Fruit fly (Drosophila melanogaster) whole organism: ENCODE data around the gene CG1847.

ENCODE experiments used
- CG8478 ChIP-seq: fragments of >200 bp; optimal IDR thresholded peaks from 2 replicates; lab custom pipeline; 2018; ENCODE audit warnings: inconsistent platforms
- Dll ChIP-seq: fragments of >200 bp; optimal IDR thresholded peaks from 2 replicates; lab custom pipeline; 2017
- EcR ChIP-seq, 2 experiments: fragments of >200 bp; optimal IDR thresholded peaks; 2 replicates each; lab custom pipeline; 2017; ENCODE audit warnings: missing biosample characterization in 2 of 2, missing genetic modification characterization in 2 of 2, missing genetic modification reagents in 2 of 2
- pan ChIP-seq: fragments of >200 bp; optimal IDR thresholded peaks from 2 replicates; lab custom pipeline; 2017
- psq ChIP-seq: fragments of >200 bp; optimal IDR thresholded peaks from 2 replicates; lab custom pipeline; 2017
- usp ChIP-seq: fragments of >200 bp; optimal IDR thresholded peaks from 2 replicates; lab custom pipeline; 2017; ENCODE audit warnings: missing biosample characterization, missing genetic modification characterization, mixed read lengths

Gene CG1847

dm6 chrX:11905144-11905543 is 36.2 kb downstream of the CG1847 start, which contains the start of gene Upf1:
Upf1 (minus strand) TSS chrX:11905371.
- TF ChIP-seq EcR (GFP tag; optimal IDR thresholded peaks at IDR 0.05; lab: Kevin White, UChicago), result no peak
- no peak for TF ChIP-seq psq
- TF ChIP-seq Dll, result no peak
- no peak for TF ChIP-seq pan
- no peak for TF ChIP-seq CG8478 (lab: Kevin White, UChicago)
- no peak for TF ChIP-seq usp (GFP tag; lab: Kevin White, UChicago)

DNA sequence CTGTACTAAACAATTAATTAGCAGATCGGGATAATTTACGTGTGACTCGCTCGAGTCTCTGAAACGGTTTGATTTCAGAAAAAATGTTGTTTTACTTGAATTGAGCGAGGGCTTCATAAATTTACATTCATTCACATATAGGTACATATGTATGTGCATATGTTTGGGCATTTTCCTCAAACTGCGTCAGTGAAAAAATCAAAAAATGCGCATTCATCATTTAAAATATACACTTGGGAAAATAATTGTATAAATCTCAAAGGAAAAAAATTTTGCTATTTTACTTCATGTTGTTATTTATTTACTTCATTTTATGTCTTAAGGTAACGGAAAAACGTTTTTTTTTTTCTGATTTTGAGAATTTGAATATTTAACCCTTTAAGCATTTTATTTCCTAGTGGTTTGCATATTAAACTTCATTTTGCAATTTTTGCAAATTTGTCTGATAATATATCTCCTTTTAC is 37.9 kb downstream of the CG1847 start, which contains the start of gene CG43156:
CG43156 (minus strand) TSS at position 51 of the 464 bp plus-strand sequence.
- TF ChIP-seq usp (GFP tag; lab: Kevin White, UChicago) (no peak), EcR (GFP tag; optimal IDR thresholded peaks at IDR 0.05; lab: Kevin White, UChicago) (no peak), psq (no peak), CG8478 (lab: Kevin White, UChicago) (no peak), Dll (no peak), pan (no peak)

- TF ChIP-seq usp (GFP tag; lab: Kevin White, UChicago) (no peak), pan (no peak), CG8478 (lab: Kevin White, UChicago) (no peak), psq (no peak), Dll (no peak), EcR (GFP tag; optimal IDR thresholded peaks at IDR 0.05; lab: Kevin White, UChicago) (no peak)
Measured at dm6 chrX:11913581-11913980, 44.6 kb downstream of the CG1847 start.

- TF ChIP-seq EcR (GFP tag; optimal IDR thresholded peaks at IDR 0.05; lab: Kevin White, UChicago), result no peak
Measured at dm6 chrX:11915154-11915593, 46.2 kb downstream of the CG1847 start.

dm6 chrX:11917056-11917633 is 48.2 kb downstream of the CG1847 start, which contains the start of gene pot:
pot (minus strand) TSS chrX:11917260.
- no peak for TF ChIP-seq pan
- TF ChIP-seq psq, result no peak
- TF ChIP-seq Dll, result no peak
- TF ChIP-seq usp (GFP tag; lab: Kevin White, UChicago), result no peak
